Fruit fly (Drosophila melanogaster): ENCODE measurements around the gene CG42590.

Gene CG42590

dm6 chr3L:8072720-8073119 is 3.7 kb upstream of the CG42590 start (continued):
- TF ChIP-seq Dip3 (GFP tag; optimal IDR thresholded peaks at IDR 0.05) = peak; percentile 30
- TF ChIP-seq sob (GFP tag; IDR thresholded peaks at IDR 0.05) = peak; percentile 52; the same call in 1 of the 2 replicates
- TF ChIP-seq tll (GFP tag; optimal IDR thresholded peaks at IDR 0.05) = no peak
- no peak for TF ChIP-seq gfzf (GFP tag; optimal IDR thresholded peaks at IDR 0.05)
- TF ChIP-seq CG6765 (GFP tag; optimal IDR thresholded peaks at IDR 0.05) = no peak
- TF ChIP-seq pzg (GFP tag; optimal IDR thresholded peaks at IDR 0.05) = no peak
- TF ChIP-seq tio (GFP tag; optimal IDR thresholded peaks at IDR 0.05) = no peak
- no peak for TF ChIP-seq CkIIα-i1 (GFP tag; IDR thresholded peaks at IDR 0.05)
- TF ChIP-seq ato (GFP tag; IDR thresholded peaks at IDR 0.05; ENCODE audit: partially characterized antibody) = no peak
- no peak for TF ChIP-seq HLH54F (GFP tag; optimal IDR thresholded peaks at IDR 0.05)
- TF ChIP-seq Tbp (GFP tag; optimal IDR thresholded peaks at IDR 0.05) = no peak
- TF ChIP-seq otp (GFP tag; IDR thresholded peaks at IDR 0.05) = 0 out of 3 replicates have a peak, but pooled peaks have one; percentile 25
- peak in 1 of 2 experiments; percentile 69 for TF ChIP-seq Eip74EF (GFP tag; optimal IDR thresholded peaks at IDR 0.05)
- TF ChIP-seq CG12071 (GFP tag; optimal IDR thresholded peaks at IDR 0.05) = peak; percentile 49
- peak; percentile 31 for TF ChIP-seq CoRest (tag; optimal IDR thresholded peaks at IDR 0.05)
- no peak for TF ChIP-seq dati (GFP tag; IDR thresholded peaks at IDR 0.05)
- no peak for TF ChIP-seq gcm2 (GFP tag; optimal IDR thresholded peaks at IDR 0.05)
- no peak for TF ChIP-seq CG15696 (tag; optimal IDR thresholded peaks at IDR 0.05)
- no peak for TF ChIP-seq Vsx1 (GFP tag; optimal IDR thresholded peaks at IDR 0.05)
- peak; percentile 52 for TF ChIP-seq Spps (tag; optimal IDR thresholded peaks at IDR 0.05)
- no peak for TF ChIP-seq stwl (tag; optimal IDR thresholded peaks at IDR 0.05)
- TF ChIP-seq CG15269 (tag; optimal IDR thresholded peaks at IDR 0.05) = no peak
- TF ChIP-seq CG8924 (tag; optimal IDR thresholded peaks at IDR 0.05) = peak; percentile 12
- TF ChIP-seq stc (GFP tag; IDR thresholded peaks at IDR 0.05) = peak; percentile 75
- TF ChIP-seq cwo (GFP tag; optimal IDR thresholded peaks at IDR 0.05) = peak; percentile 65
- no peak for TF ChIP-seq salm (tag; optimal IDR thresholded peaks at IDR 0.05)
- TF ChIP-seq HHEX (GFP tag; optimal IDR thresholded peaks at IDR 0.05) = peak; percentile 77
- TF ChIP-seq luna (GFP tag; optimal IDR thresholded peaks at IDR 0.05) = no peak
- TF ChIP-seq Rfx (GFP tag; IDR thresholded peaks at IDR 0.05) = peak; percentile 72
- TF ChIP-seq CG7963 (GFP tag; IDR thresholded peaks at IDR 0.05; ENCODE audit: partially characterized antibody) = no peak
- peak; percentile 72 for TF ChIP-seq Fer3 (tag; optimal IDR thresholded peaks at IDR 0.05)
- peak; percentile 17 for TF ChIP-seq CG10209 (GFP tag; optimal IDR thresholded peaks at IDR 0.05)
- TF ChIP-seq CG12942 (GFP tag; optimal IDR thresholded peaks at IDR 0.05) = no peak
- peak; percentile 39 for TF ChIP-seq CG15514 (GFP tag; optimal IDR thresholded peaks at IDR 0.05)
- no peak for TF ChIP-seq CG8089 (GFP tag; optimal IDR thresholded peaks at IDR 0.05)
- TF ChIP-seq nom (GFP tag; optimal IDR thresholded peaks at IDR 0.05) = no peak
- TF ChIP-seq Side (GFP tag; optimal IDR thresholded peaks at IDR 0.05) = no peak
- peak; percentile 47 for TF ChIP-seq CG6683 (GFP tag; optimal IDR thresholded peaks at IDR 0.05)
- peak; percentile 59 for TF ChIP-seq Antp (GFP tag; optimal IDR thresholded peaks at IDR 0.05)
- no peak for TF ChIP-seq CG12659 (GFP tag; optimal IDR thresholded peaks at IDR 0.05)
- no peak for TF ChIP-seq YL-1 (GFP tag; optimal IDR thresholded peaks at IDR 0.05)
- TF ChIP-seq HLH4C (GFP tag; IDR thresholded peaks at IDR 0.05; ENCODE audit: partially characterized antibody) = no peak
- TF ChIP-seq CG17568 (GFP tag; optimal IDR thresholded peaks at IDR 0.05) = no peak
- TF ChIP-seq unc-4 (GFP tag; IDR thresholded peaks at IDR 0.05; ENCODE audit: partially characterized antibody) = no peak
- TF ChIP-seq CG1233 (GFP tag; optimal IDR thresholded peaks at IDR 0.05) = peak; percentile 54
- no peak for TF ChIP-seq jumu (GFP tag; optimal IDR thresholded peaks at IDR 0.05)
- peak; percentile 3 for TF ChIP-seq pho (GFP tag; optimal IDR thresholded peaks at IDR 0.05)
- TF ChIP-seq CG2199 (GFP tag; IDR thresholded peaks at IDR 0.05) = 0 out of 3 replicates have a peak, but pooled peaks have one; percentile 30
- no peak for TF ChIP-seq wdn (GFP tag; IDR thresholded peaks at IDR 0.05)

Measured in whole organism, embryonic.